Worm (Caenorhabditis elegans): Measurements from ENCODE around the gene nekl-4.

- TF ChIP-seq ztf-11 (tag; optimal IDR thresholded peaks at IDR 0.05) (no peak), bed-3 (GFP tag; optimal IDR thresholded peaks at IDR 0.05) (no peak), nhr-12 (tag; optimal IDR thresholded peaks at IDR 0.05) (no peak), sptf-1 (tag; optimal IDR thresholded peaks at IDR 0.05) (no peak), lsy-2 (tag; optimal IDR thresholded peaks at IDR 0.05) (no peak)
Measured at ce11 chrIII:5464850-5465249, 52.5 kb downstream of the nekl-4 start.

Measured in whole organism, mixed stage, embryonic.